Fruit fly (Drosophila melanogaster): ENCODE data around the gene eIF4H1.
A peak's percentile ranks its signal among the peaks of the same experiment; 100 is the strongest.

eIF4H1 gene

dm6 chrX:16425145-16425544 is 23.3 kb upstream of the eIF4H1 start:
- TF ChIP-seq lola (GFP tag; optimal IDR thresholded peaks at IDR 0.05) (no peak), h (GFP tag; optimal IDR thresholded peaks at IDR 0.05) (peak; percentile 21), Rel (GFP tag; optimal IDR thresholded peaks at IDR 0.05) (peak; percentile 44), Rel (tag; optimal IDR thresholded peaks at IDR 0.05) (no peak), Dif (GFP tag; optimal IDR thresholded peaks at IDR 0.05; ENCODE audit: partially characterized antibody) (peak; percentile 80), Hr83 (GFP tag; optimal IDR thresholded peaks at IDR 0.05; ENCODE audit: poor library complexity, severe bottlenecking) (peak; percentile 70), Myc (optimal IDR thresholded peaks at IDR 0.05) (no peak), dl (GFP tag; optimal IDR thresholded peaks at IDR 0.05; ENCODE audit: insufficient read depth in 1 of 2, partially characterized antibody in 2 of 2) (peak; percentile 54 to 83), br (GFP tag; optimal IDR thresholded peaks at IDR 0.05) (no peak), foxo (GFP tag; optimal IDR thresholded peaks at IDR 0.05) (peak in 1 of 2 experiments; percentile 7), Jra (GFP tag; optimal IDR thresholded peaks at IDR 0.05) (peak; percentile 48), tai (GFP tag; optimal IDR thresholded peaks at IDR 0.05) (no peak)

- TF ChIP-seq Hnf4 (GFP tag; optimal IDR thresholded peaks at IDR 0.05) (no peak), fru (GFP tag; optimal IDR thresholded peaks at IDR 0.05) (peak; percentile 37), jim (GFP tag; optimal IDR thresholded peaks at IDR 0.05) (no peak), tai (GFP tag; optimal IDR thresholded peaks at IDR 0.05) (no peak), usp (GFP tag; optimal IDR thresholded peaks at IDR 0.05) (no peak), Sp1 (GFP tag; optimal IDR thresholded peaks at IDR 0.05) (peak; percentile 20), Jra (GFP tag; optimal IDR thresholded peaks at IDR 0.05) (no peak), HLH106 (tag; optimal IDR thresholded peaks at IDR 0.05) (peak; percentile 46), OdsH (GFP tag; optimal IDR thresholded peaks at IDR 0.05) (no peak), foxo (GFP tag; optimal IDR thresholded peaks at IDR 0.05) (no peak), sage (GFP tag; optimal IDR thresholded peaks at IDR 0.05) (no peak), psq (GFP tag; optimal IDR thresholded peaks at IDR 0.05) (peak; percentile 69), Dfd (GFP tag; optimal IDR thresholded peaks at IDR 0.05) (no peak), woc (GFP tag; optimal IDR thresholded peaks at IDR 0.05) (no peak)
These were observed 21.9 kb upstream of the eIF4H1 start for dm6 chrX:16426478-16427052.

- TF ChIP-seq dsf (GFP tag; optimal IDR thresholded peaks at IDR 0.05; ENCODE audit: borderline replicate concordance) (no peak), Rel (GFP tag; optimal IDR thresholded peaks at IDR 0.05) (no peak), Rel (tag; optimal IDR thresholded peaks at IDR 0.05) (no peak), woc (GFP tag; optimal IDR thresholded peaks at IDR 0.05) (peak; percentile 68), Sp1 (GFP tag; optimal IDR thresholded peaks at IDR 0.05) (no peak), psq (GFP tag; optimal IDR thresholded peaks at IDR 0.05) (peak; percentile 70), Myc (optimal IDR thresholded peaks at IDR 0.05) (peak; percentile 88), tai (GFP tag; optimal IDR thresholded peaks at IDR 0.05) (no peak), GATAd (GFP tag; optimal IDR thresholded peaks at IDR 0.05) (no peak), Hr78 (GFP tag; optimal IDR thresholded peaks at IDR 0.05) (no peak)
These were observed 20.6 kb upstream of the eIF4H1 start for dm6 chrX:16427786-16428400.

- TF ChIP-seq lola (GFP tag; optimal IDR thresholded peaks at IDR 0.05) (no peak), CG32264 (GFP tag; optimal IDR thresholded peaks at IDR 0.05) (no peak), psq (GFP tag; optimal IDR thresholded peaks at IDR 0.05) (no peak), Vsx2 (GFP tag; optimal IDR thresholded peaks at IDR 0.05; ENCODE audit: partially characterized antibody) (no peak), usp (GFP tag; optimal IDR thresholded peaks at IDR 0.05) (no peak), Mio (GFP tag; optimal IDR thresholded peaks at IDR 0.05) (no peak)
These were observed 20.0 kb upstream of the eIF4H1 start for dm6 chrX:16428476-16428875.

dm6 chrX:16441245-16441644 is 7.2 kb upstream of the eIF4H1 start, which contains the start of the genes Cdc50 and rngo:
Gene Cdc50 (minus strand): TSS chrX:16441296.
Gene rngo (plus strand): TSS chrX:16441433.
- no peak for TF ChIP-seq Dfd (GFP tag; optimal IDR thresholded peaks at IDR 0.05)
- no peak for TF ChIP-seq usp (GFP tag; optimal IDR thresholded peaks at IDR 0.05)
- TF ChIP-seq sv (GFP tag; optimal IDR thresholded peaks at IDR 0.05), result no peak
- TF ChIP-seq Rel (GFP tag; optimal IDR thresholded peaks at IDR 0.05), result no peak
- peak; percentile 80 for TF ChIP-seq Rel (tag; optimal IDR thresholded peaks at IDR 0.05)
- TF ChIP-seq Mio (GFP tag; optimal IDR thresholded peaks at IDR 0.05), result no peak
- no peak for TF ChIP-seq tai (GFP tag; optimal IDR thresholded peaks at IDR 0.05)
- no peak for TF ChIP-seq Abd-B (GFP tag; optimal IDR thresholded peaks at IDR 0.05)
- TF ChIP-seq Hr78 (GFP tag; optimal IDR thresholded peaks at IDR 0.05), result no peak
- TF ChIP-seq Sp1 (GFP tag; optimal IDR thresholded peaks at IDR 0.05), result peak; percentile 55
- TF ChIP-seq woc (GFP tag; optimal IDR thresholded peaks at IDR 0.05), result no peak
- peak; percentile 79 for TF ChIP-seq h (GFP tag; optimal IDR thresholded peaks at IDR 0.05)
- peak; percentile 23 for TF ChIP-seq rgr (GFP tag; optimal IDR thresholded peaks at IDR 0.05)
- TF ChIP-seq CG32264 (GFP tag; optimal IDR thresholded peaks at IDR 0.05), result no peak
- no peak for TF ChIP-seq GATAd (GFP tag; optimal IDR thresholded peaks at IDR 0.05)
- TF ChIP-seq psq (GFP tag; optimal IDR thresholded peaks at IDR 0.05), result peak; percentile 40
- no peak for TF ChIP-seq CrebA (GFP tag; optimal IDR thresholded peaks at IDR 0.05; ENCODE audit: borderline replicate concordance)
- peak; percentile 9 for TF ChIP-seq OdsH (GFP tag; optimal IDR thresholded peaks at IDR 0.05)
- no peak for TF ChIP-seq jim (GFP tag; optimal IDR thresholded peaks at IDR 0.05)
- TF ChIP-seq foxo (GFP tag; optimal IDR thresholded peaks at IDR 0.05), result peak in 1 of 2 experiments; percentile 15
- TF ChIP-seq HLH106 (tag; optimal IDR thresholded peaks at IDR 0.05), result peak; percentile 40
- TF ChIP-seq br (GFP tag; optimal IDR thresholded peaks at IDR 0.05), result peak; percentile 46
- TF ChIP-seq pan (optimal IDR thresholded peaks at IDR 0.05), result no peak
- TF ChIP-seq dl (GFP tag; optimal IDR thresholded peaks at IDR 0.05; ENCODE audit: insufficient read depth in 1 of 2, partially characterized antibody in 2 of 2), result no peak
- peak; percentile 64 for TF ChIP-seq Jra (GFP tag; optimal IDR thresholded peaks at IDR 0.05)
- no peak for TF ChIP-seq lola (GFP tag; optimal IDR thresholded peaks at IDR 0.05)
- no peak for TF ChIP-seq fru (GFP tag; optimal IDR thresholded peaks at IDR 0.05)

Measured in whole organism, wandering third instar larva.